Worm (Caenorhabditis elegans) whole organism, L1 larva: Measurements from ENCODE around the gene F14B8.6.

ENCODE experiments used
- Y116A8C.19 ChIP-seq: sonication (generic microtip); optimal IDR thresholded peaks from 2 replicates; lab custom pipeline; 2016; ENCODE audit warnings: missing compliant biosample characterization, missing genetic modification characterization, borderline replicate concordance
- aha-1 ChIP-seq: fragments of 150-350 bp; optimal IDR thresholded peaks from 2 replicates; lab custom pipeline; 2014; ENCODE audit warnings: missing biosample characterization, missing genetic modification characterization
- aly-2 ChIP-seq: fragments of 150-350 bp; optimal IDR thresholded peaks from 2 replicates; lab custom pipeline; 2014; ENCODE audit warnings: missing biosample characterization, missing genetic modification characterization
- blmp-1 ChIP-seq: fragments of 150-350 bp; optimal IDR thresholded peaks from 2 replicates; lab custom pipeline; 2014; ENCODE audit warnings: missing biosample characterization, missing genetic modification characterization
- ceh-88 ChIP-seq: fragments of 200-800 bp; sonication (Bioruptor generic); IDR thresholded peaks from 2 replicates; pipeline ENCODE4 v1.3.6; 2022; ENCODE audit warnings: missing genetic modification characterization, missing compliant biosample characterization
- ceh-90 ChIP-seq: sonication (generic microtip); optimal IDR thresholded peaks from 2 replicates; lab custom pipeline; 2016; ENCODE audit warnings: missing genetic modification characterization, missing compliant biosample characterization
- dsc-1 ChIP-seq: sonication (generic microtip); optimal IDR thresholded peaks from 2 replicates; lab custom pipeline; 2016; ENCODE audit warnings: mild to moderate bottlenecking, missing genetic modification characterization, missing compliant biosample characterization
- efl-1 ChIP-seq, 4 experiments: fragments of 150-350 bp; optimal IDR thresholded peaks in 3 of 4; peaks in 1 of 4; 1 replicate in 1 of 4; 2 replicates in 3 of 4; lab custom pipeline; 2014; ENCODE audit warnings: missing biosample characterization in 2 of 4, missing genetic modification characterization in 2 of 4, missing genetic modification reagents in 2 of 4
- efl-3 ChIP-seq: fragments of 200-800 bp; sonication (Bioruptor generic); optimal IDR thresholded peaks from 2 replicates; lab custom pipeline; 2018; ENCODE audit warnings: mild to moderate bottlenecking, missing genetic modification characterization, missing compliant biosample characterization
- egl-27 ChIP-seq, 2 experiments: fragments of 150-350 bp in 1 of 2; sonication (generic microtip); optimal IDR thresholded peaks; 3 replicates each; lab custom pipeline; 2017 to 2018; ENCODE audit warnings: missing biosample characterization in 2 of 2, missing genetic modification characterization in 2 of 2, missing genetic modification reagents in 2 of 2
- elt-2 ChIP-seq: sonication (generic microtip); optimal IDR thresholded peaks from 2 replicates; lab custom pipeline; 2016; ENCODE audit warnings: missing genetic modification characterization, mild to moderate bottlenecking, inconsistent platforms, missing compliant biosample characterization, missing genetic modification reagents
- elt-3 ChIP-seq, 6 experiments: fragments of 150-350 bp in 1 of 6; sonication (generic microtip); optimal IDR thresholded peaks; 2 replicates each; lab custom pipeline; 2017 to 2018; ENCODE audit warnings: missing biosample characterization in 6 of 6, missing genetic modification characterization in 6 of 6, inconsistent platforms in 1 of 6
- fkh-4 ChIP-seq: sonication (generic microtip); optimal IDR thresholded peaks from 2 replicates; lab custom pipeline; 2016; ENCODE audit warnings: missing compliant biosample characterization, missing genetic modification characterization, borderline replicate concordance
- fos-1 ChIP-seq: fragments of 150-350 bp; optimal IDR thresholded peaks from 2 replicates; lab custom pipeline; 2014; ENCODE audit warnings: missing biosample characterization, missing genetic modification characterization
- hlh-4 ChIP-seq: sonication (generic microtip); optimal IDR thresholded peaks from 2 replicates; lab custom pipeline; 2016; ENCODE audit warnings: mild to moderate bottlenecking, missing genetic modification characterization, missing compliant biosample characterization
- irx-1 ChIP-seq: sonication (generic microtip); optimal IDR thresholded peaks from 2 replicates; lab custom pipeline; 2016; ENCODE audit warnings: missing genetic modification characterization, missing compliant biosample characterization
- jun-1 ChIP-seq: fragments of 150-350 bp; optimal IDR thresholded peaks from 2 replicates; lab custom pipeline; 2014; ENCODE audit warnings: missing biosample characterization, missing genetic modification reagents, missing genetic modification characterization
- lin-13 ChIP-seq: fragments of 150-350 bp; optimal IDR thresholded peaks from 2 replicates; lab custom pipeline; 2014; ENCODE audit warnings: missing biosample characterization, missing genetic modification reagents, missing genetic modification characterization
- lin-14 ChIP-seq: fragments of 200-800 bp; sonication (Bioruptor generic); optimal IDR thresholded peaks from 2 replicates; lab custom pipeline; 2018; ENCODE audit warnings: mild to moderate bottlenecking, missing genetic modification characterization, moderate library complexity, missing compliant biosample characterization
- lin-35 ChIP-seq, 2 experiments: fragments of 150-350 bp; optimal IDR thresholded peaks; 2 replicates each; lab custom pipeline; 2014; ENCODE audit warnings: missing biosample characterization in 2 of 2, missing genetic modification characterization in 2 of 2, missing genetic modification reagents in 2 of 2
- lin-39 ChIP-seq: fragments of 150-350 bp; optimal IDR thresholded peaks from 2 replicates; lab custom pipeline; 2014; ENCODE audit warnings: missing biosample characterization, missing genetic modification reagents, missing genetic modification characterization
- lsy-2 ChIP-seq, 2 experiments: fragments of 150-350 bp; optimal IDR thresholded peaks; 2 replicates each; lab custom pipeline; 2014; ENCODE audit warnings: missing biosample characterization in 2 of 2, missing genetic modification characterization in 2 of 2
- mab-9 ChIP-seq: fragments of 200-800 bp; sonication (Bioruptor generic); IDR thresholded peaks from 2 replicates; pipeline ENCODE4 v1.3.6; 2022; ENCODE audit warnings: missing genetic modification reagents, missing genetic modification characterization, missing compliant biosample characterization
- mdl-1 ChIP-seq, 2 experiments: fragments of 150-350 bp; optimal IDR thresholded peaks; 2 replicates each; lab custom pipeline; 2014 to 2017; ENCODE audit warnings: missing biosample characterization in 2 of 2, missing genetic modification characterization in 2 of 2, inconsistent platforms in 1 of 2
- mef-2 ChIP-seq: fragments of 150-350 bp; optimal IDR thresholded peaks from 2 replicates; lab custom pipeline; 2014; ENCODE audit warnings: missing biosample characterization, missing genetic modification characterization
- mep-1 ChIP-seq: fragments of 150-350 bp; optimal IDR thresholded peaks from 2 replicates; lab custom pipeline; 2014; ENCODE audit warnings: missing biosample characterization, missing genetic modification characterization
- nhr-12 ChIP-seq: sonication (generic microtip); optimal IDR thresholded peaks from 2 replicates; lab custom pipeline; 2017; ENCODE audit warnings: missing biosample characterization, missing genetic modification characterization
- nhr-19 ChIP-seq: fragments of 200-800 bp; sonication (Bioruptor generic); conservative IDR thresholded peaks from 2 replicates; pipeline ENCODE4 v1.3.6; 2022; ENCODE audit warnings: missing genetic modification characterization, missing compliant biosample characterization
- nhr-71 ChIP-seq: sonication (generic microtip); optimal IDR thresholded peaks from 2 replicates; lab custom pipeline; 2016; ENCODE audit warnings: mild to moderate bottlenecking, missing genetic modification characterization, moderate library complexity, missing compliant biosample characterization
- nhr-76 ChIP-seq: sonication (generic microtip); optimal IDR thresholded peaks from 2 replicates; lab custom pipeline; 2017; ENCODE audit warnings: missing biosample characterization, missing genetic modification characterization
- nhr-77 ChIP-seq: fragments of 150-350 bp; optimal IDR thresholded peaks from 2 replicates; lab custom pipeline; 2014; ENCODE audit warnings: missing biosample characterization, missing genetic modification characterization
- nhr-85 ChIP-seq: sonication (generic microtip); peaks from one replicate; lab custom pipeline; 2016; ENCODE audit warnings: missing genetic modification characterization, inconsistent platforms, missing compliant biosample characterization
- pax-3 ChIP-seq: fragments of 200-800 bp; sonication (Bioruptor generic); optimal IDR thresholded peaks from 2 replicates; lab custom pipeline; 2018; ENCODE audit warnings: mild to moderate bottlenecking, missing genetic modification characterization, moderate library complexity, missing compliant biosample characterization
- pqm-1 ChIP-seq: sonication (generic microtip); optimal IDR thresholded peaks from 3 replicates; lab custom pipeline; 2017; ENCODE audit warnings: missing biosample characterization, missing genetic modification characterization
- rnt-1 ChIP-seq: sonication (generic microtip); optimal IDR thresholded peaks from 2 replicates; lab custom pipeline; 2016; ENCODE audit warnings: mild to moderate bottlenecking, missing genetic modification characterization, moderate library complexity, missing compliant biosample characterization
- snu-23 ChIP-seq: sonication (generic microtip); optimal IDR thresholded peaks from 2 replicates; lab custom pipeline; 2016; ENCODE audit warnings: missing genetic modification characterization, missing compliant biosample characterization
- swsn-7 ChIP-seq: sonication (generic microtip); optimal IDR thresholded peaks from 2 replicates; lab custom pipeline; 2016; ENCODE audit warnings: missing genetic modification characterization, missing compliant biosample characterization
- unc-130 ChIP-seq: fragments of 150-350 bp; optimal IDR thresholded peaks from 2 replicates; lab custom pipeline; 2017; ENCODE audit warnings: missing biosample characterization, missing genetic modification characterization, inconsistent platforms
- unc-98 ChIP-seq: fragments of 200-800 bp; sonication (Bioruptor generic); IDR thresholded peaks from 2 replicates; pipeline ENCODE4 v1.3.6; 2022; ENCODE audit warnings: missing genetic modification characterization, missing compliant biosample characterization
- vab-15 ChIP-seq: sonication (generic microtip); optimal IDR thresholded peaks from 2 replicates; lab custom pipeline; 2017; ENCODE audit warnings: missing genotype, mild to moderate bottlenecking, missing genetic modification characterization, missing compliant biosample characterization
- xbp-1 ChIP-seq: sonication (generic microtip); optimal IDR thresholded peaks from 2 replicates; lab custom pipeline; 2016; ENCODE audit warnings: missing genetic modification characterization, missing compliant biosample characterization
- ztf-11 ChIP-seq, 2 experiments: sonication (generic microtip); optimal IDR thresholded peaks; 2 replicates each; lab custom pipeline; 2016 to 2017; ENCODE audit warnings: missing genetic modification characterization in 2 of 2, missing biosample characterization in 1 of 2, missing compliant biosample characterization in 1 of 2
- ztf-4 ChIP-seq: fragments of 150-350 bp; optimal IDR thresholded peaks from 2 replicates; lab custom pipeline; 2014; ENCODE audit warnings: missing biosample characterization, missing genetic modification characterization

F14B8.6 gene

ce11 chrX:6902958-6903357 lies 29.3 kb downstream of the F14B8.6 start (continued):
- TF ChIP-seq aha-1 (tag; lab: Kevin White, UChicago) (no peak), nhr-77 (tag; lab: Kevin White, UChicago) (peak; percentile 30), unc-130 (tag; lab: Kevin White, UChicago) (peak; percentile 15), egl-27 (tag; optimal IDR thresholded peaks at IDR 0.05; lab: Kevin White, UChicago) (no peak), nhr-76 (tag; lab: Kevin White, UChicago) (no peak), lin-35 (GFP tag; optimal IDR thresholded peaks at IDR 0.05; lab: Kevin White, UChicago) (peak in 1 of 2 experiments; percentile 73), lin-39 (no peak)

ce11 chrX:6901078-6901477 lies 31.1 kb downstream of the F14B8.6 start, which contains the start of gene pes-23:
pes-23 (plus strand) TSS chrX:6901378.
- no peak for TF ChIP-seq dsc-1 (tag; lab: Kevin White, UChicago)
- no peak for TF ChIP-seq elt-2
- no peak for TF ChIP-seq ztf-4 (tag; lab: Kevin White, UChicago)
- no peak for TF ChIP-seq lin-13 (GFP tag; lab: Kevin White, UChicago)
- no peak for TF ChIP-seq mep-1 (tag; lab: Kevin White, UChicago)
- TF ChIP-seq nhr-76 (tag; lab: Kevin White, UChicago): no peak
- TF ChIP-seq jun-1 (tag; lab: Kevin White, UChicago): no peak
- TF ChIP-seq mef-2 (tag; lab: Kevin White, UChicago): no peak
- TF ChIP-seq pqm-1 (tag; lab: Kevin White, UChicago): no peak
- no peak for TF ChIP-seq mab-9
- TF ChIP-seq ceh-88 (GFP tag; lab: Robert Waterston, UW): no peak
- TF ChIP-seq nhr-12 (tag; lab: Kevin White, UChicago): no peak
- TF ChIP-seq vab-15 (tag; lab: Kevin White, UChicago): no peak

- peak; percentile 53 for TF ChIP-seq nhr-85 (tag; lab: Kevin White, UChicago)
- no peak for TF ChIP-seq lin-13 (GFP tag; lab: Kevin White, UChicago)
Observed at ce11 chrX:6899848-6900247, 32.4 kb downstream of the F14B8.6 start, which contains the start of gene F14B8.4. F14B8.4 (minus strand) TSS chrX:6899948.

ce11 chrX:6894104-6894503 lies 38.1 kb downstream of the F14B8.6 start:
- TF ChIP-seq ceh-90 (tag; lab: Kevin White, UChicago) (no peak), efl-1 (optimal IDR thresholded peaks at IDR 0.05; lab: Kevin White, UChicago) (no peak), efl-1 (GFP tag; optimal IDR thresholded peaks at IDR 0.05 in 1 of 2; lab: Kevin White, UChicago) (peak in 1 of 2 experiments; percentile 28), blmp-1 (peak; percentile 12), elt-3 (tag; optimal IDR thresholded peaks at IDR 0.05; lab: Kevin White, UChicago) (no peak), swsn-7 (tag; lab: Kevin White, UChicago) (no peak), unc-98 (no peak), aha-1 (tag; lab: Kevin White, UChicago) (no peak), efl-3 (GFP tag; lab: Kevin White, UChicago) (no peak), lin-39 (no peak), nhr-71 (tag; lab: Kevin White, UChicago) (peak; percentile 45), lin-14 (GFP tag; lab: Kevin White, UChicago) (peak; percentile 69), nhr-19 (GFP tag; lab: Robert Waterston, UW) (no peak), lin-13 (GFP tag; lab: Kevin White, UChicago) (no peak), lsy-2 (tag; optimal IDR thresholded peaks at IDR 0.05; lab: Kevin White, UChicago) (peak in 1 of 2 experiments; percentile 48), mdl-1 (tag; optimal IDR thresholded peaks at IDR 0.05; lab: Kevin White, UChicago) (no peak), pax-3 (tag; lab: Kevin White, UChicago) (no peak), hlh-4 (tag; lab: Kevin White, UChicago) (no peak), irx-1 (tag; lab: Kevin White, UChicago) (no peak), aly-2 (tag; lab: Kevin White, UChicago) (no peak), nhr-77 (tag; lab: Kevin White, UChicago) (no peak), xbp-1 (tag; lab: Kevin White, UChicago) (no peak), fkh-4 (no peak), ztf-11 (tag; optimal IDR thresholded peaks at IDR 0.05; lab: Kevin White, UChicago) (no peak), snu-23 (GFP tag; lab: Kevin White, UChicago) (no peak), Y116A8C.19 (tag; lab: Kevin White, UChicago) (no peak), rnt-1 (tag; lab: Kevin White, UChicago) (peak; percentile 42), fos-1 (no peak)
- TF ChIP-seq, all 84 proteins: peak for 6
